Fruit fly (Drosophila melanogaster) whole organism, embryonic: Measurements from ENCODE around the gene heix.

Source experiments
- Abd-B ChIP-seq: fragments of 200-800 bp; sonication (Bioruptor generic); optimal IDR thresholded peaks from 2 replicates; lab custom pipeline; 2018; ENCODE audit warnings: missing biosample characterization, mild to moderate bottlenecking, missing genetic modification characterization, moderate library complexity
- Aef1 ChIP-seq: fragments of 200-800 bp; sonication (Bioruptor generic); IDR thresholded peaks from 3 replicates; pipeline ENCODE4 v1.3.6; 2022; ENCODE audit warnings: missing biosample characterization, missing genetic modification characterization
- Atf6 ChIP-seq: fragments of 200-800 bp; sonication (Bioruptor generic); IDR thresholded peaks from 2 replicates; pipeline ENCODE4 v1.3.6; 2022; ENCODE audit warnings: missing biosample characterization, missing genetic modification characterization
- Bteb2 ChIP-seq: fragments of 200-800 bp; sonication (Bioruptor generic); optimal IDR thresholded peaks from 2 replicates; lab custom pipeline; 2016; ENCODE audit warnings: missing biosample characterization, missing genetic modification characterization
- CG10321 ChIP-seq: fragments of 200-800 bp; sonication (Bioruptor generic); IDR thresholded peaks from 2 replicates; pipeline ENCODE4 v1.3.6; 2022; ENCODE audit warnings: missing biosample characterization, missing genetic modification characterization
- CG12071 ChIP-seq: fragments of 200-800 bp; sonication (Bioruptor generic); optimal IDR thresholded peaks from 3 replicates; lab custom pipeline; 2018; ENCODE audit warnings: missing biosample characterization, mild to moderate bottlenecking, missing genetic modification characterization
- CG13894 ChIP-seq: fragments of 200-800 bp; sonication (Bioruptor generic); optimal IDR thresholded peaks from 3 replicates; lab custom pipeline; 2018; ENCODE audit warnings: missing biosample characterization, mild to moderate bottlenecking, missing genetic modification characterization, moderate library complexity
- CG14441 ChIP-seq: fragments of 200-800 bp; sonication (Bioruptor generic); IDR thresholded peaks from 2 replicates; pipeline ENCODE4 v1.3.6; 2022; ENCODE audit warnings: missing biosample characterization, missing genetic modification characterization
- CG14667 ChIP-seq: fragments of 200-800 bp; sonication (Bioruptor generic); IDR thresholded peaks from 2 replicates; pipeline ENCODE4 v1.3.6; 2022; ENCODE audit warnings: missing biosample characterization, missing genetic modification characterization
- CG15514 ChIP-seq: fragments of 200-800 bp; sonication (Bioruptor generic); optimal IDR thresholded peaks from 3 replicates; lab custom pipeline; 2017; ENCODE audit warnings: missing biosample characterization, missing genetic modification characterization, mild to moderate bottlenecking, moderate library complexity, missing genetic modification reagents
- CG1602 ChIP-seq: fragments of 200-800 bp; sonication (Bioruptor generic); optimal IDR thresholded peaks from 3 replicates; lab custom pipeline; 2016; ENCODE audit warnings: missing biosample characterization, missing genetic modification characterization
- CG17802 ChIP-seq: fragments of 200-800 bp; sonication (Bioruptor generic); optimal IDR thresholded peaks from 2 replicates; lab custom pipeline; 2018; ENCODE audit warnings: missing biosample characterization, mild to moderate bottlenecking, missing genetic modification characterization, moderate library complexity
- CG2202 ChIP-seq: fragments of 200-800 bp; sonication (Bioruptor generic); optimal IDR thresholded peaks from 2 replicates; lab custom pipeline; 2018; ENCODE audit warnings: missing biosample characterization, mild to moderate bottlenecking, missing genetic modification characterization
- CG3065 ChIP-seq: fragments of 200-800 bp; sonication (Bioruptor generic); optimal IDR thresholded peaks from 2 replicates; lab custom pipeline; 2016; ENCODE audit warnings: missing biosample characterization, missing genetic modification characterization
- CG31388 ChIP-seq: fragments of 200-800 bp; sonication (Bioruptor generic); optimal IDR thresholded peaks from 2 replicates; lab custom pipeline; 2016; ENCODE audit warnings: missing biosample characterization, missing genetic modification characterization
- CG32532 ChIP-seq: fragments of 200-800 bp; sonication (Bioruptor generic); IDR thresholded peaks from 2 replicates; pipeline ENCODE4 v1.3.6; 2022; ENCODE audit warnings: missing biosample characterization, missing genetic modification characterization
- CG32767 ChIP-seq: fragments of 200-800 bp; sonication (Bioruptor generic); IDR thresholded peaks from 2 replicates; pipeline ENCODE4 v1.3.6; 2022; ENCODE audit warnings: missing biosample characterization, missing genetic modification characterization
- CG33213 ChIP-seq: fragments of 200-800 bp; sonication (Bioruptor generic); optimal IDR thresholded peaks from 3 replicates; lab custom pipeline; 2016; ENCODE audit warnings: missing biosample characterization, missing genetic modification characterization
- CG3847 ChIP-seq: fragments of 200-800 bp; sonication (Bioruptor generic); IDR thresholded peaks from 2 replicates; pipeline ENCODE4 v1.3.6; 2022; ENCODE audit warnings: missing biosample characterization, missing genetic modification characterization
- CG7963 ChIP-seq: fragments of 200-800 bp; sonication (Bioruptor generic); IDR thresholded peaks from 3 replicates; pipeline ENCODE4 v1.3.6; 2022; ENCODE audit warnings: missing biosample characterization, missing genetic modification characterization; ENCODE audit not compliant: partially characterized antibody
- CG8359 ChIP-seq: fragments of 200-800 bp; sonication (Bioruptor generic); optimal IDR thresholded peaks from 2 replicates; lab custom pipeline; 2017; ENCODE audit warnings: missing biosample characterization, mild to moderate bottlenecking, missing genetic modification characterization, borderline replicate concordance
- CG8944 ChIP-seq: fragments of 200-800 bp; sonication (Bioruptor generic); optimal IDR thresholded peaks from 3 replicates; lab custom pipeline; 2016; ENCODE audit warnings: missing biosample characterization, missing genetic modification characterization
- CTCF ChIP-seq: fragments of 200-800 bp; sonication (Bioruptor generic); optimal IDR thresholded peaks from 2 replicates; lab custom pipeline; 2017; ENCODE audit warnings: missing biosample characterization, mild to moderate bottlenecking, missing genetic modification characterization, moderate library complexity
- Dbx ChIP-seq: fragments of 200-800 bp; sonication (Bioruptor generic); IDR thresholded peaks from 3 replicates; pipeline ENCODE4 v1.3.6; 2022; ENCODE audit warnings: missing biosample characterization, missing genetic modification characterization
- Deaf1 ChIP-seq: fragments of 200-800 bp; optimal IDR thresholded peaks from 3 replicates; lab custom pipeline; 2019; ENCODE audit warnings: missing biosample characterization, mild to moderate bottlenecking, missing genetic modification characterization, moderate library complexity
- Dp ChIP-seq: fragments of 200-800 bp; sonication (Bioruptor generic); optimal IDR thresholded peaks from 2 replicates; lab custom pipeline; 2018; ENCODE audit warnings: missing biosample characterization, mild to moderate bottlenecking, missing genetic modification characterization, moderate library complexity
- Ets65A ChIP-seq: fragments of 200-800 bp; sonication (Bioruptor generic); peaks from one replicate; lab custom pipeline; 2016; ENCODE audit warnings: missing biosample characterization, missing genetic modification characterization
- HLH54F ChIP-seq: fragments of 200-800 bp; sonication (Bioruptor generic); optimal IDR thresholded peaks from 3 replicates; lab custom pipeline; 2016; ENCODE audit warnings: missing biosample characterization, missing genetic modification characterization
- Med ChIP-seq: fragments of 200-800 bp; sonication (Bioruptor generic); peaks from one replicate; lab custom pipeline; 2016; ENCODE audit warnings: missing biosample characterization, missing genetic modification characterization, mild to moderate bottlenecking, inconsistent platforms, moderate library complexity
- Nf-YB ChIP-seq: fragments of 200-800 bp; sonication (Bioruptor generic); optimal IDR thresholded peaks from 3 replicates; lab custom pipeline; 2019; ENCODE audit warnings: missing biosample characterization, mild to moderate bottlenecking, missing genetic modification characterization, moderate library complexity
- Pdp1 ChIP-seq, 2 experiments: fragments of 200-800 bp; sonication (Bioruptor generic); optimal IDR thresholded peaks; 3 replicates each; lab custom pipeline; 2016; ENCODE audit warnings: missing biosample characterization in 2 of 2, missing genetic modification characterization in 2 of 2, mild to moderate bottlenecking in 1 of 2, moderate library complexity in 1 of 2
- Ssrp ChIP-seq: fragments of 200-800 bp; sonication (Bioruptor generic); optimal IDR thresholded peaks from 2 replicates; lab custom pipeline; 2018; ENCODE audit warnings: missing biosample characterization, mild to moderate bottlenecking, missing genetic modification characterization, moderate library complexity
- abd-A ChIP-seq: fragments of 200-800 bp; sonication (Bioruptor generic); optimal IDR thresholded peaks from 3 replicates; lab custom pipeline; 2019; ENCODE audit warnings: missing biosample characterization, mild to moderate bottlenecking, missing genetic modification characterization, moderate library complexity
- ac ChIP-seq: fragments of 200-800 bp; sonication (Bioruptor generic); optimal IDR thresholded peaks from 3 replicates; lab custom pipeline; 2017; ENCODE audit warnings: missing biosample characterization, mild to moderate bottlenecking, missing genetic modification characterization
- ase ChIP-seq: fragments of 200-800 bp; sonication (Bioruptor generic); IDR thresholded peaks from 3 replicates; pipeline ENCODE4 v1.3.6; 2022; ENCODE audit warnings: missing biosample characterization, missing genetic modification characterization
- bcd ChIP-seq: fragments of 200-800 bp; sonication (Bioruptor generic); optimal IDR thresholded peaks from 2 replicates; lab custom pipeline; 2017; ENCODE audit warnings: missing biosample characterization, mild to moderate bottlenecking, missing genetic modification characterization
- crol ChIP-seq: fragments of 200-800 bp; sonication (Bioruptor generic); IDR thresholded peaks from 2 replicates; pipeline ENCODE4 v1.3.6; 2022; ENCODE audit warnings: missing biosample characterization, missing genetic modification characterization
- disco-r ChIP-seq: fragments of 200-800 bp; sonication (Bioruptor generic); optimal IDR thresholded peaks from 2 replicates; lab custom pipeline; 2016; ENCODE audit warnings: missing biosample characterization, missing genetic modification characterization
- dm ChIP-seq: fragments of 200-800 bp; sonication (Bioruptor generic); optimal IDR thresholded peaks from 3 replicates; lab custom pipeline; 2016; ENCODE audit warnings: missing biosample characterization, missing genetic modification characterization
- hth ChIP-seq: fragments of >200 bp; optimal IDR thresholded peaks from 2 replicates; lab custom pipeline; 2017; ENCODE audit warnings: inconsistent platforms
- kay ChIP-seq: fragments of 200-800 bp; sonication (Bioruptor generic); optimal IDR thresholded peaks from 2 replicates; lab custom pipeline; 2016; ENCODE audit warnings: missing biosample characterization, missing genetic modification characterization
- knrl ChIP-seq: fragments of 200-800 bp; sonication (Bioruptor generic); IDR thresholded peaks from 3 replicates; pipeline ENCODE4 v1.3.6; 2022; ENCODE audit warnings: missing biosample characterization, missing genetic modification characterization; ENCODE audit not compliant: partially characterized antibody
- p53 ChIP-seq: fragments of 200-800 bp; sonication (Bioruptor generic); optimal IDR thresholded peaks from 2 replicates; lab custom pipeline; 2016; ENCODE audit warnings: missing biosample characterization, missing genetic modification characterization
- salm ChIP-seq: fragments of 200-800 bp; sonication (Bioruptor generic); optimal IDR thresholded peaks from 2 replicates; lab custom pipeline; 2018; ENCODE audit warnings: missing biosample characterization, mild to moderate bottlenecking, missing genetic modification characterization
- schlank ChIP-seq: fragments of 200-800 bp; sonication (Bioruptor generic); optimal IDR thresholded peaks from 2 replicates; lab custom pipeline; 2018; ENCODE audit warnings: missing biosample characterization, mild to moderate bottlenecking, missing genetic modification characterization
- sr ChIP-seq: fragments of 200-800 bp; sonication (Bioruptor generic); IDR thresholded peaks from 3 replicates; pipeline ENCODE4 v1.3.6; 2022; ENCODE audit warnings: missing biosample characterization, missing genetic modification characterization
- sug ChIP-seq: fragments of 200-800 bp; optimal IDR thresholded peaks from 2 replicates; lab custom pipeline; 2019; ENCODE audit warnings: missing biosample characterization, mild to moderate bottlenecking, missing genetic modification characterization, moderate library complexity
- tap ChIP-seq: fragments of 200-800 bp; optimal IDR thresholded peaks from 3 replicates; lab custom pipeline; 2019; ENCODE audit warnings: missing biosample characterization, mild to moderate bottlenecking, missing genetic modification characterization, moderate library complexity
- tin ChIP-seq: fragments of 200-800 bp; sonication (Bioruptor generic); optimal IDR thresholded peaks from 3 replicates; lab custom pipeline; 2016; ENCODE audit warnings: missing biosample characterization, missing genetic modification characterization
- tup ChIP-seq: fragments of 200-800 bp; sonication (Bioruptor generic); optimal IDR thresholded peaks from 2 replicates; lab custom pipeline; 2016; ENCODE audit warnings: missing biosample characterization, mild to moderate bottlenecking, missing genetic modification characterization, moderate library complexity
- wor ChIP-seq: fragments of 200-800 bp; sonication (Bioruptor generic); IDR thresholded peaks from 2 replicates; pipeline ENCODE4 v1.3.6; 2022; ENCODE audit warnings: missing biosample characterization, missing genetic modification characterization
- zen ChIP-seq: fragments of 200-800 bp; sonication (Bioruptor generic); optimal IDR thresholded peaks from 3 replicates; lab custom pipeline; 2018; ENCODE audit warnings: missing biosample characterization, mild to moderate bottlenecking, missing genetic modification characterization, moderate library complexity

The heix gene

dm6 chr2L:16286360-16287005, 13.2 kb downstream of the heix start (continued):
- TF ChIP-seq bcd (GFP tag; lab: Kevin White, UChicago) (peak; percentile 84), CG1602 (GFP tag; lab: Kevin White, UChicago) (peak; percentile 79), HLH54F (GFP tag; lab: Kevin White, UChicago) (peak; percentile 86), zen (tag; lab: Kevin White, UChicago) (peak; percentile 82), ac (GFP tag; lab: Kevin White, UChicago) (no peak), Aef1 (no peak), hth (lab: Kevin White, UChicago) (no peak), Dbx (no peak), knrl (GFP tag; lab: Robert Waterston, UW) (no peak), CG8359 (GFP tag; lab: Kevin White, UChicago) (peak; percentile 77), CG14441 (GFP tag; lab: Robert Waterston, UW) (no peak), Deaf1 (tag; lab: Kevin White, UChicago) (peak; percentile 67), schlank (tag; lab: Kevin White, UChicago) (peak; percentile 65), Nf-YB (peak; percentile 66), ase (GFP tag; lab: Robert Waterston, UW) (no peak), CG12071 (GFP tag; lab: Kevin White, UChicago) (peak; percentile 78), Dp (GFP tag; lab: Kevin White, UChicago) (no peak), tup (GFP tag; lab: Kevin White, UChicago) (no peak), Ets65A (GFP tag; lab: Kevin White, UChicago) (peak; percentile 92), Atf6 (GFP tag; lab: Robert Waterston, UW) (no peak), Ssrp (tag; lab: Kevin White, UChicago) (peak; percentile 67), CG32767 (GFP tag; lab: Robert Waterston, UW) (no peak), CG2202 (tag; lab: Kevin White, UChicago) (peak; percentile 50), disco-r (GFP tag; lab: Kevin White, UChicago) (peak; percentile 61), CG32532 (GFP tag; lab: Robert Waterston, UW) (no peak), Abd-B (peak; percentile 54), CTCF (GFP tag; lab: Kevin White, UChicago) (peak; percentile 12), CG3065 (GFP tag; lab: Kevin White, UChicago) (peak; percentile 64), abd-A (tag; lab: Kevin White, UChicago) (peak; percentile 84), sug (tag; lab: Kevin White, UChicago) (peak; percentile 50), tin (GFP tag; lab: Kevin White, UChicago) (peak; percentile 51), salm (peak; percentile 75), Bteb2 (GFP tag; lab: Kevin White, UChicago) (peak; percentile 71), CG14667 (no peak), wor (GFP tag; lab: Robert Waterston, UW) (no peak), Pdp1 (GFP tag; optimal IDR thresholded peaks at IDR 0.05; lab: Kevin White, UChicago) (peak in 1 of 2 experiments; percentile 69), kay (no peak), CG31388 (GFP tag; lab: Kevin White, UChicago) (no peak), tap (tag; lab: Kevin White, UChicago) (peak; percentile 73), p53 (GFP tag; lab: Kevin White, UChicago) (no peak), Med (GFP tag; lab: Kevin White, UChicago) (peak; percentile 97), CG7963 (GFP tag; lab: Robert Waterston, UW) (no peak), CG13894 (tag; lab: Kevin White, UChicago) (peak; percentile 28), crol (GFP tag; lab: Robert Waterston, UW) (no peak), CG15514 (GFP tag; lab: Kevin White, UChicago) (peak; percentile 83), CG33213 (peak; percentile 31), CG8944 (GFP tag; lab: Kevin White, UChicago) (peak; percentile 53), CG17802 (tag; lab: Kevin White, UChicago) (peak; percentile 56), CG10321 (GFP tag; lab: Robert Waterston, UW) (no peak), sr (GFP tag; lab: Robert Waterston, UW) (no peak), CG3847 (GFP tag; lab: Robert Waterston, UW) (no peak), dm (GFP tag; lab: Kevin White, UChicago) (peak; percentile 69)
